Fruit fly (Drosophila melanogaster): Measurements from ENCODE around the gene CG32645.
A peak's percentile ranks its signal among the peaks of the same experiment; 100 is the strongest.

The CG32645 gene

DNA sequence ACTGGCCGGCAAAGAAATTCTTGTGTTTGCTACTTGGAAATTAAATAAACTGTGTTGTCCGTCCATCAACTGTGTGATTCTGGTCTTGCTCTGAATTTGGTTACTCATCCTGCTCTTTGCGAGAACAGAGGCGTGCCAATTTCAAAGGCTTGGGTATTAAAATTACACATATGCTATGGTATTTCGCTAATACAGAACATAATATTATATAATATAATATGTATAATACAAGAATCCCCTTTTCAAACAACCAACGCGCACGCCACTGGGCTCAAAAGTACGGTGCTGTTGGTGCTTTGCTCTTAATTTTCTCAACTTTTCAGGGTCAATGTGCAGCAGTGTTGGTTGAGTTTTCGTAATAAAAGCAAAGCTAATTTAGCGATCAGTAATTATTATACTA, 39.1 kb upstream of the CG32645 start (continued):
- TF ChIP-seq cyc (GFP tag; optimal IDR thresholded peaks at IDR 0.05) = peak; percentile 43
- peak; percentile 48 for TF ChIP-seq Blimp-1 (GFP tag; optimal IDR thresholded peaks at IDR 0.05)
- TF ChIP-seq achi (GFP tag; optimal IDR thresholded peaks at IDR 0.05) = peak; percentile 69
- TF ChIP-seq vri (GFP tag; optimal IDR thresholded peaks at IDR 0.05) = peak; percentile 55
- peak; percentile 72 for TF ChIP-seq esn (GFP tag; optimal IDR thresholded peaks at IDR 0.05)
- peak; percentile 50 for TF ChIP-seq Eip78C (GFP tag)
- no peak for TF ChIP-seq Hr38 (GFP tag; optimal IDR thresholded peaks at IDR 0.05)
- TF ChIP-seq Hr39 (GFP tag; optimal IDR thresholded peaks at IDR 0.05) = peak; percentile 46
- TF ChIP-seq Eip93F (GFP tag; optimal IDR thresholded peaks at IDR 0.05) = peak; percentile 42
- no peak for TF ChIP-seq CG4318 (GFP tag; optimal IDR thresholded peaks at IDR 0.05)
- peak; percentile 68 for TF ChIP-seq lz (GFP tag; optimal IDR thresholded peaks at IDR 0.05)
- peak; percentile 35; the same call in 1 of the 2 replicates for TF ChIP-seq Gug (GFP tag; IDR thresholded peaks at IDR 0.05)
- peak; percentile 41 for TF ChIP-seq CG31627 (GFP tag; optimal IDR thresholded peaks at IDR 0.05)
- peak; percentile 36 for TF ChIP-seq dsx (GFP tag; optimal IDR thresholded peaks at IDR 0.05; ENCODE audit: poor library complexity, severe bottlenecking)
- TF ChIP-seq Met (GFP tag; optimal IDR thresholded peaks at IDR 0.05) = peak; percentile 43
- no peak for TF ChIP-seq fd59A (GFP tag; optimal IDR thresholded peaks at IDR 0.05)
- TF ChIP-seq CG8319 (GFP tag; optimal IDR thresholded peaks at IDR 0.05) = peak; percentile 26
- TF ChIP-seq Sox14 (GFP tag; optimal IDR thresholded peaks at IDR 0.05) = peak; percentile 24
- TF ChIP-seq CG6808 (GFP tag; optimal IDR thresholded peaks at IDR 0.05) = no peak
- peak; percentile 14 for TF ChIP-seq CG11902 (GFP tag; optimal IDR thresholded peaks at IDR 0.05)
- TF ChIP-seq CG6163 (GFP tag; IDR thresholded peaks at IDR 0.05) = peak; percentile 84
- TF ChIP-seq CG6792 (GFP tag; optimal IDR thresholded peaks at IDR 0.05) = peak; percentile 44
- no peak for TF ChIP-seq CG16779 (tag; optimal IDR thresholded peaks at IDR 0.05)
- peak; percentile 64 for TF ChIP-seq CG8632 (GFP tag; optimal IDR thresholded peaks at IDR 0.05)
- TF ChIP-seq CG34406 (GFP tag; optimal IDR thresholded peaks at IDR 0.05) = peak; percentile 72
- peak; percentile 48 for TF ChIP-seq Ets96B (tag; optimal IDR thresholded peaks at IDR 0.05)

DNA sequence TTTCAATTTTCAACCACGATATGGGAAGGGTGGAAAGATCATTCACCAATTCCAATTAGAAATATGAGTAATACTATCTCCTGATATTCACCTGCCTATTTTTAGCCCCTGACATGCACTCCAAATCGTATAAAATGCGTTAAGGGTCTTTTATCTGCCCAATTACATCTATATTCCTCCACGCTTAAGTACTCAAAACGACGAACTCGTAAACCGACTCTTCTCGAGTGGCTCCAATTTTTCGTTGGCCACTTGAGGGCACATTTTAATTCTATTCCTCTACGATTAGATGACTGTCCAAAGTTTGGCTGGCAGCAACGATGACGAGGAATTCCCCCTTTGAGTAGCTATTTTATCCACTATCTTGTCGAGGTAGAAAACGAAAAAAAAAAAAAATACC, 37.2 kb upstream of the CG32645 start:
- no peak for TF ChIP-seq Hr39 (GFP tag; optimal IDR thresholded peaks at IDR 0.05)
- TF ChIP-seq CG9139 (GFP tag; optimal IDR thresholded peaks at IDR 0.05) = no peak
- no peak for TF ChIP-seq fd59A (GFP tag; optimal IDR thresholded peaks at IDR 0.05)
- no peak for TF ChIP-seq CG6792 (GFP tag; optimal IDR thresholded peaks at IDR 0.05)
- TF ChIP-seq CG3919 (GFP tag; optimal IDR thresholded peaks at IDR 0.05) = no peak
- TF ChIP-seq dac (GFP tag; optimal IDR thresholded peaks at IDR 0.05) = no peak
- no peak for TF ChIP-seq CG4318 (GFP tag; optimal IDR thresholded peaks at IDR 0.05)
- no peak for TF ChIP-seq acj6 (GFP tag; optimal IDR thresholded peaks at IDR 0.05)

- TF ChIP-seq ss (GFP tag; optimal IDR thresholded peaks at IDR 0.05) (no peak), fkh (GFP tag; optimal IDR thresholded peaks at IDR 0.05) (peak; percentile 17), CG11902 (GFP tag; optimal IDR thresholded peaks at IDR 0.05) (no peak), vri (GFP tag; optimal IDR thresholded peaks at IDR 0.05) (peak; percentile 13), svp (GFP tag) (no peak)
Measured at dm6 chrX:13104571-13104970, 34.4 kb upstream of the CG32645 start.

- TF ChIP-seq fkh (GFP tag; optimal IDR thresholded peaks at IDR 0.05) (peak; percentile 34), Gug (GFP tag; IDR thresholded peaks at IDR 0.05) (no peak)
Measured at dm6 chrX:13105220-13105619, 33.8 kb upstream of the CG32645 start.

dm6 chrX:13108144-13108824, 30.7 kb upstream of the CG32645 start, which contains the start of gene Fer3HCH:
Fer3HCH (minus strand) TSS chrX:13108194.
- TF ChIP-seq CG11762 (GFP tag; optimal IDR thresholded peaks at IDR 0.05; ENCODE audit: insufficient read depth) = no peak
- TF ChIP-seq CG15336 (GFP tag; IDR thresholded peaks at IDR 0.05) = no peak
- TF ChIP-seq fkh (GFP tag; optimal IDR thresholded peaks at IDR 0.05) = peak; percentile 70
- peak; percentile 5 for TF ChIP-seq CG4318 (GFP tag; optimal IDR thresholded peaks at IDR 0.05)
- TF ChIP-seq achi (GFP tag; optimal IDR thresholded peaks at IDR 0.05) = peak; percentile 17
- no peak for TF ChIP-seq CG8632 (GFP tag; optimal IDR thresholded peaks at IDR 0.05)
- no peak for TF ChIP-seq Lpt (GFP tag; optimal IDR thresholded peaks at IDR 0.05)
- TF ChIP-seq CG10631 (GFP tag; optimal IDR thresholded peaks at IDR 0.05) = peak; percentile 11
- TF ChIP-seq Ets96B (tag; optimal IDR thresholded peaks at IDR 0.05) = no peak
- TF ChIP-seq Sox15 (GFP tag; optimal IDR thresholded peaks at IDR 0.05) = no peak
- no peak for TF ChIP-seq CG7368 (GFP tag; optimal IDR thresholded peaks at IDR 0.05)
- TF ChIP-seq spab (GFP tag; optimal IDR thresholded peaks at IDR 0.05) = peak; percentile 8
- TF ChIP-seq CG6808 (GFP tag; optimal IDR thresholded peaks at IDR 0.05) = peak; percentile 48
- no peak for TF ChIP-seq CG9139 (GFP tag; optimal IDR thresholded peaks at IDR 0.05)
- TF ChIP-seq ss (GFP tag; optimal IDR thresholded peaks at IDR 0.05) = peak; percentile 19 to 31
- TF ChIP-seq CG3032 (tag; optimal IDR thresholded peaks at IDR 0.05) = peak; percentile 12
- no peak for TF ChIP-seq topi (GFP tag; optimal IDR thresholded peaks at IDR 0.05)
- peak; percentile 7 for TF ChIP-seq CG32006 (GFP tag; optimal IDR thresholded peaks at IDR 0.05)

Data from whole organism, prepupa.